Fruit fly (Drosophila melanogaster) whole organism, embryonic: ENCODE results near the gene Rpt6R.

Experiments used
- Atf3 ChIP-seq: fragments of 200-800 bp; sonication (Bioruptor generic); optimal IDR thresholded peaks from 3 replicates; lab custom pipeline; 2016; ENCODE audit warnings: missing biosample characterization, missing genetic modification characterization
- Bdp1 ChIP-seq: fragments of 200-800 bp; sonication (Bioruptor generic); optimal IDR thresholded peaks from 3 replicates; lab custom pipeline; 2016; ENCODE audit warnings: missing biosample characterization, missing genetic modification characterization
- CG10267 ChIP-seq: fragments of 200-800 bp; sonication (Bioruptor generic); optimal IDR thresholded peaks from 2 replicates; lab custom pipeline; 2018; ENCODE audit warnings: missing biosample characterization, mild to moderate bottlenecking, missing genetic modification characterization, moderate library complexity
- CG11093 ChIP-seq: fragments of 200-800 bp; sonication (Bioruptor generic); IDR thresholded peaks from 3 replicates; pipeline ENCODE4 v1.3.6; 2022; ENCODE audit warnings: missing biosample characterization, missing genetic modification characterization
- CG11504 ChIP-seq: fragments of 200-800 bp; sonication (Bioruptor generic); optimal IDR thresholded peaks from 3 replicates; lab custom pipeline; 2019; ENCODE audit warnings: missing biosample characterization, mild to moderate bottlenecking, missing genetic modification characterization, moderate library complexity
- CG13287 ChIP-seq: fragments of 200-800 bp; sonication (Bioruptor generic); IDR thresholded peaks from 2 replicates; pipeline ENCODE4 v1.3.6; 2022; ENCODE audit warnings: missing biosample characterization, missing genetic modification characterization; ENCODE audit not compliant: partially characterized antibody
- CG13624 ChIP-seq: fragments of 200-800 bp; sonication (Bioruptor generic); optimal IDR thresholded peaks from 2 replicates; lab custom pipeline; 2016; ENCODE audit warnings: missing biosample characterization, missing genetic modification characterization
- CG13894 ChIP-seq: fragments of 200-800 bp; sonication (Bioruptor generic); optimal IDR thresholded peaks from 3 replicates; lab custom pipeline; 2018; ENCODE audit warnings: missing biosample characterization, mild to moderate bottlenecking, missing genetic modification characterization, moderate library complexity
- CG14710 ChIP-seq: fragments of 200-800 bp; sonication (Bioruptor generic); optimal IDR thresholded peaks from 3 replicates; lab custom pipeline; 2019; ENCODE audit warnings: missing biosample characterization, mild to moderate bottlenecking, missing genetic modification characterization, moderate library complexity
- CG1603 ChIP-seq: fragments of 200-800 bp; sonication (Bioruptor generic); optimal IDR thresholded peaks from 2 replicates; lab custom pipeline; 2019; ENCODE audit warnings: missing biosample characterization, mild to moderate bottlenecking, missing genetic modification characterization, moderate library complexity
- CG18599 ChIP-seq: fragments of 200-800 bp; sonication (Bioruptor generic); optimal IDR thresholded peaks from 3 replicates; lab custom pipeline; 2017; ENCODE audit warnings: missing biosample characterization, missing genetic modification characterization, mild to moderate bottlenecking, moderate library complexity, missing genetic modification reagents
- CG3847 ChIP-seq: fragments of 200-800 bp; sonication (Bioruptor generic); IDR thresholded peaks from 2 replicates; pipeline ENCODE4 v1.3.6; 2022; ENCODE audit warnings: missing biosample characterization, missing genetic modification characterization
- CG4328 ChIP-seq: fragments of 200-800 bp; sonication (Bioruptor generic); optimal IDR thresholded peaks from 3 replicates; lab custom pipeline; 2017; ENCODE audit warnings: missing biosample characterization, missing genetic modification reagents, missing genetic modification characterization
- CG6175 ChIP-seq: fragments of 200-800 bp; sonication (Bioruptor generic); IDR thresholded peaks from 3 replicates; pipeline ENCODE4 v1.3.6; 2022; ENCODE audit warnings: missing biosample characterization, missing genetic modification characterization
- CG6254 ChIP-seq: fragments of 200-800 bp; sonication (Bioruptor generic); optimal IDR thresholded peaks from 3 replicates; lab custom pipeline; 2017; ENCODE audit warnings: mild to moderate bottlenecking, missing biosample characterization, missing genetic modification reagents, missing genetic modification characterization
- CG8089 ChIP-seq: fragments of 200-800 bp; sonication (Bioruptor generic); optimal IDR thresholded peaks from 3 replicates; lab custom pipeline; 2016; ENCODE audit warnings: missing biosample characterization, missing genetic modification characterization
- CG8290 ChIP-seq, 3 experiments: fragments of 200-800 bp; sonication (Bioruptor generic); optimal IDR thresholded peaks; 2 replicates each; lab custom pipeline; 2016 to 2019; ENCODE audit warnings: missing biosample characterization in 3 of 3, missing genetic modification characterization in 3 of 3, mild to moderate bottlenecking in 2 of 3, moderate library complexity in 1 of 3
- CG9215 ChIP-seq: fragments of 200-800 bp; sonication (Bioruptor generic); IDR thresholded peaks from 2 replicates; pipeline ENCODE4 v1.3.6; 2022; ENCODE audit warnings: missing biosample characterization, missing genetic modification characterization
- CG9797 ChIP-seq: fragments of 200-800 bp; sonication (Bioruptor generic); optimal IDR thresholded peaks from 3 replicates; lab custom pipeline; 2018; ENCODE audit warnings: missing biosample characterization, mild to moderate bottlenecking, missing genetic modification characterization
- CHES-1-like ChIP-seq: fragments of 200-800 bp; sonication (Bioruptor generic); optimal IDR thresholded peaks from 2 replicates; lab custom pipeline; 2016; ENCODE audit warnings: missing biosample characterization, missing genetic modification characterization
- Dbx ChIP-seq: fragments of 200-800 bp; sonication (Bioruptor generic); IDR thresholded peaks from 3 replicates; pipeline ENCODE4 v1.3.6; 2022; ENCODE audit warnings: missing biosample characterization, missing genetic modification characterization
- Dref ChIP-seq: fragments of 200-800 bp; sonication (Bioruptor generic); IDR thresholded peaks from 2 replicates; pipeline ENCODE4 v1.3.6; 2022; ENCODE audit warnings: missing biosample characterization, missing genetic modification characterization
- E2f1 ChIP-seq: fragments of 200-800 bp; sonication (Bioruptor generic); IDR thresholded peaks from 2 replicates; pipeline ENCODE4 v1.3.6; 2022; ENCODE audit warnings: missing biosample characterization, missing genetic modification characterization
- Eip74EF ChIP-seq, 2 experiments: fragments of 200-800 bp in 1 of 2; fragments of >200 bp in 1 of 2; sonication (Bioruptor generic) in 1 of 2; optimal IDR thresholded peaks; 2 replicates each; lab custom pipeline; 2017 to 2019; ENCODE audit warnings: missing biosample characterization in 2 of 2, missing genetic modification characterization in 2 of 2, mild to moderate bottlenecking in 1 of 2, moderate library complexity in 1 of 2
- HLH54F ChIP-seq: fragments of 200-800 bp; sonication (Bioruptor generic); optimal IDR thresholded peaks from 3 replicates; lab custom pipeline; 2016; ENCODE audit warnings: missing biosample characterization, missing genetic modification characterization
- HmgZ ChIP-seq: fragments of 200-800 bp; sonication (Bioruptor generic); optimal IDR thresholded peaks from 2 replicates; lab custom pipeline; 2018; ENCODE audit warnings: missing biosample characterization, mild to moderate bottlenecking, missing genetic modification characterization
- Jarid2 ChIP-seq: fragments of 200-800 bp; sonication (Bioruptor generic); optimal IDR thresholded peaks from 3 replicates; lab custom pipeline; 2017; ENCODE audit warnings: mild to moderate bottlenecking, missing biosample characterization, missing genetic modification reagents, missing genetic modification characterization
- MBD-R2 ChIP-seq: fragments of 200-800 bp; sonication (Bioruptor generic); IDR thresholded peaks from 2 replicates; pipeline ENCODE4 v1.3.6; 2022; ENCODE audit warnings: missing biosample characterization, missing genetic modification characterization
- Rx ChIP-seq: fragments of 200-800 bp; sonication (Bioruptor generic); IDR thresholded peaks from 2 replicates; pipeline ENCODE4 v1.3.6; 2022; ENCODE audit warnings: missing biosample characterization, missing genetic modification characterization
- Side ChIP-seq: fragments of 200-800 bp; sonication (Bioruptor generic); optimal IDR thresholded peaks from 2 replicates; lab custom pipeline; 2016; ENCODE audit warnings: missing biosample characterization, missing genetic modification characterization
- Sin3A ChIP-seq: fragments of >200 bp; optimal IDR thresholded peaks from 2 replicates; lab custom pipeline; 2018
- Spps ChIP-seq: fragments of 200-800 bp; sonication (Bioruptor generic); optimal IDR thresholded peaks from 2 replicates; lab custom pipeline; 2018; ENCODE audit warnings: missing biosample characterization, mild to moderate bottlenecking, missing genetic modification characterization
- Sry-δ ChIP-seq: fragments of 200-800 bp; sonication (Bioruptor generic); optimal IDR thresholded peaks from 2 replicates; lab custom pipeline; 2016; ENCODE audit warnings: missing biosample characterization, missing genetic modification characterization
- TFAM ChIP-seq: fragments of 200-800 bp; sonication (Bioruptor generic); optimal IDR thresholded peaks from 2 replicates; lab custom pipeline; 2017; ENCODE audit warnings: missing biosample characterization, missing genetic modification characterization, inconsistent platforms
- Usf ChIP-seq: fragments of 200-800 bp; sonication (Bioruptor generic); optimal IDR thresholded peaks from 2 replicates; lab custom pipeline; 2017; ENCODE audit warnings: missing genotype, missing biosample characterization, missing genetic modification characterization
- crc ChIP-seq: fragments of 200-800 bp; sonication (Bioruptor generic); optimal IDR thresholded peaks from 2 replicates; lab custom pipeline; 2016; ENCODE audit warnings: missing biosample characterization, missing genetic modification characterization
- da ChIP-seq: fragments of 200-800 bp; sonication (Bioruptor generic); optimal IDR thresholded peaks from 2 replicates; lab custom pipeline; 2016; ENCODE audit warnings: missing biosample characterization, missing genetic modification characterization
- dati ChIP-seq: fragments of 200-800 bp; sonication (Bioruptor generic); IDR thresholded peaks from 2 replicates; pipeline ENCODE4 v1.3.6; 2022; ENCODE audit warnings: missing biosample characterization, missing genetic modification characterization
- dimm ChIP-seq: fragments of 200-800 bp; sonication (Bioruptor generic); IDR thresholded peaks from 2 replicates; pipeline ENCODE4 v1.3.6; 2022; ENCODE audit warnings: missing biosample characterization, missing genetic modification characterization
- ewg ChIP-seq: fragments of 200-800 bp; sonication (Bioruptor generic); optimal IDR thresholded peaks from 3 replicates; lab custom pipeline; 2017; ENCODE audit warnings: mild to moderate bottlenecking, missing biosample characterization, missing genetic modification reagents, missing genetic modification characterization
- her ChIP-seq: fragments of 200-800 bp; sonication (Bioruptor generic); optimal IDR thresholded peaks from 2 replicates; lab custom pipeline; 2016; ENCODE audit warnings: missing biosample characterization, missing genetic modification characterization
- jigr1 ChIP-seq: fragments of 200-800 bp; sonication (Bioruptor generic); IDR thresholded peaks from 3 replicates; pipeline ENCODE4 v1.3.6; 2022; ENCODE audit warnings: missing biosample characterization, missing genetic modification characterization
- mirr ChIP-seq: fragments of 200-800 bp; sonication (Bioruptor generic); optimal IDR thresholded peaks from 3 replicates; lab custom pipeline; 2018; ENCODE audit warnings: missing biosample characterization, mild to moderate bottlenecking, missing genetic modification characterization
- otp ChIP-seq: fragments of 200-800 bp; sonication (Bioruptor generic); IDR thresholded peaks from 3 replicates; pipeline ENCODE4, ENCODE4 v1.3.6; 2022; ENCODE audit warnings: missing biosample characterization, missing genetic modification characterization
- rib ChIP-seq: fragments of 200-800 bp; sonication (Bioruptor generic); IDR thresholded peaks from 2 replicates; pipeline ENCODE4 v1.3.6; 2022; ENCODE audit warnings: missing biosample characterization, missing genetic modification characterization
- row ChIP-seq: fragments of 200-800 bp; sonication (Bioruptor generic); IDR thresholded peaks from 3 replicates; pipeline ENCODE4 v1.3.6; 2022; ENCODE audit warnings: missing biosample characterization, missing genetic modification characterization
- so ChIP-seq: fragments of 200-800 bp; sonication (Bioruptor generic); IDR thresholded peaks from 3 replicates; pipeline ENCODE4 v1.3.6; 2022; ENCODE audit warnings: missing biosample characterization, missing genetic modification characterization
- sug ChIP-seq: fragments of 200-800 bp; optimal IDR thresholded peaks from 2 replicates; lab custom pipeline; 2019; ENCODE audit warnings: missing biosample characterization, mild to moderate bottlenecking, missing genetic modification characterization, moderate library complexity
- ttk ChIP-seq: fragments of 200-800 bp; sonication (Bioruptor generic); IDR thresholded peaks from 2 replicates; pipeline ENCODE4 v2.1.2; 2022; ENCODE audit warnings: missing biosample characterization, missing genetic modification characterization
- tup ChIP-seq: fragments of 200-800 bp; sonication (Bioruptor generic); optimal IDR thresholded peaks from 2 replicates; lab custom pipeline; 2016; ENCODE audit warnings: missing biosample characterization, mild to moderate bottlenecking, missing genetic modification characterization, moderate library complexity
- vnd ChIP-seq: fragments of 200-800 bp; sonication (Bioruptor generic); IDR thresholded peaks from 3 replicates; pipeline ENCODE4 v1.3.6; 2022; ENCODE audit warnings: missing biosample characterization, missing genetic modification characterization; ENCODE audit not compliant: partially characterized antibody

Rpt6R gene

dm6 chr3R:30562733-30563259 lies 20.7 kb downstream of the Rpt6R start (continued):
- TF ChIP-seq CG14710, result peak; percentile 9
- TF ChIP-seq HLH54F (GFP tag; lab: Kevin White, UChicago), result no peak
- no peak for TF ChIP-seq CG6175 (GFP tag; lab: Robert Waterston, UW)
- TF ChIP-seq CG13624, result no peak
- TF ChIP-seq CG4328, result no peak
- no peak for TF ChIP-seq jigr1
- no peak for TF ChIP-seq CG8290 (GFP tag; optimal IDR thresholded peaks at IDR 0.05; lab: Kevin White, UChicago)
- peak in 1 of 2 experiments; percentile 44 for TF ChIP-seq CG8290 (tag; optimal IDR thresholded peaks at IDR 0.05; lab: Kevin White, UChicago)
- TF ChIP-seq CG13894 (tag; lab: Kevin White, UChicago), result peak; percentile 16
- peak; percentile 89 for TF ChIP-seq CG9797
- peak; percentile 52 for TF ChIP-seq CG1603 (tag; lab: Kevin White, UChicago)
- peak; percentile 17; the same call in 1 of the 2 replicates for TF ChIP-seq CG13287 (GFP tag; lab: Robert Waterston, UW)
- no peak for TF ChIP-seq so
- no peak for TF ChIP-seq otp (GFP tag; lab: Robert Waterston, UW)
- TF ChIP-seq CG18599 (GFP tag; lab: Kevin White, UChicago), result no peak
- no peak for TF ChIP-seq mirr
- peak; percentile 30 for TF ChIP-seq sug (tag; lab: Kevin White, UChicago)
- TF ChIP-seq Atf3 (GFP tag; lab: Kevin White, UChicago), result peak; percentile 18
- no peak for TF ChIP-seq Dref
- TF ChIP-seq CG11504 (tag; lab: Kevin White, UChicago), result peak; percentile 25
- no peak for TF ChIP-seq Usf (GFP tag; lab: Kevin White, UChicago)
- TF ChIP-seq Dbx, result no peak
- TF ChIP-seq Rx (GFP tag; lab: Robert Waterston, UW), result no peak
- peak; percentile 25 for TF ChIP-seq CG10267 (tag; lab: Kevin White, UChicago)
- TF ChIP-seq CG8089 (GFP tag; lab: Kevin White, UChicago), result no peak
- TF ChIP-seq dati (GFP tag; lab: Robert Waterston, UW), result no peak
- TF ChIP-seq her (GFP tag; lab: Kevin White, UChicago), result peak; percentile 17
- no peak for TF ChIP-seq CG6254 (GFP tag; lab: Kevin White, UChicago)
- no peak for TF ChIP-seq Eip74EF (GFP tag; optimal IDR thresholded peaks at IDR 0.05; lab: Kevin White, UChicago)
- no peak for TF ChIP-seq Spps (tag; lab: Kevin White, UChicago)
- no peak for TF ChIP-seq crc (GFP tag; lab: Kevin White, UChicago)
- peak; percentile 22 for TF ChIP-seq Sry-δ (GFP tag; lab: Kevin White, UChicago)
- peak; percentile 28 for TF ChIP-seq ewg (GFP tag; lab: Kevin White, UChicago)
- TF ChIP-seq TFAM (GFP tag; lab: Kevin White, UChicago), result no peak
- TF ChIP-seq dimm (GFP tag; lab: Robert Waterston, UW), result no peak
- no peak for TF ChIP-seq ttk (GFP tag; lab: Robert Waterston, UW)
- TF ChIP-seq HmgZ (tag; lab: Kevin White, UChicago), result peak; percentile 18
- no peak for TF ChIP-seq E2f1 (GFP tag; lab: Robert Waterston, UW)
- no peak for TF ChIP-seq CHES-1-like (GFP tag; lab: Kevin White, UChicago)
- peak; percentile 38 for TF ChIP-seq Sin3A
- TF ChIP-seq CG9215, result no peak
- peak; percentile 43; the same call in 1 of the 3 replicates for TF ChIP-seq row (GFP tag; lab: Robert Waterston, UW)
- no peak for TF ChIP-seq rib (GFP tag; lab: Robert Waterston, UW)
- TF ChIP-seq Bdp1 (GFP tag; lab: Kevin White, UChicago), result no peak
- TF ChIP-seq MBD-R2 (GFP tag; lab: Robert Waterston, UW), result peak; percentile 40; the same call in 1 of the 2 replicates
- peak; percentile 47 for TF ChIP-seq CG3847 (GFP tag; lab: Robert Waterston, UW)
- TF ChIP-seq Jarid2 (GFP tag; lab: Kevin White, UChicago), result no peak
- no peak for TF ChIP-seq Side (GFP tag; lab: Kevin White, UChicago)
- no peak for TF ChIP-seq CG11093 (GFP tag; lab: Robert Waterston, UW)
- no peak for TF ChIP-seq vnd (GFP tag; lab: Robert Waterston, UW)
- no peak for TF ChIP-seq da (GFP tag; lab: Kevin White, UChicago)
- no peak for TF ChIP-seq tup
